Worm (Caenorhabditis elegans): ENCODE results near the gene F54D5.9.

The F54D5.9 gene

DNA sequence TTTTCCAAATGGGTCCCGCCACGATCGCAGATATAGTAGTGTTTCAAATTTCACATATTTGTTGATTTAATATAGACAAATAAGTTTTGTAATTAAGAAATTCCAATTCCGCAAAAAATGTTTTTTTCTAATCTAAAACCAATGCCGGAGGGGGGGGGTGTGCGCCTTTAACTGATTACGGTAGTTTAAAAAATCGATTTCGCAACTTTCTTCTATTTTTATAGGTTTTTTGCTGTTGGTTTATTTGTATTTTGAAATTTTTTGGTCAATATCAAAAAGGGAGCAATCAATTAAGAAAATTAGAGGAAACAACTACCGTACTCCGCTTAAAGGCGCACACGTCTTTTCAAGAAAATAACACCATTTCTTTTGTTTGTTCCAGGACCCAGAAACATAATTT, 46.9 kb upstream of the F54D5.9 start:
- TF ChIP-seq cebp-1 (GFP tag; IDR thresholded peaks at IDR 0.05) (no peak), cebp-1 (tag; optimal IDR thresholded peaks at IDR 0.05) (peak; percentile 35), ets-4 (GFP tag; optimal IDR thresholded peaks at IDR 0.05) (no peak), ama-1 (optimal IDR thresholded peaks at IDR 0.05) (no peak), ama-1 (GFP tag; optimal IDR thresholded peaks at IDR 0.05) (no peak), ceh-91 (GFP tag; IDR thresholded peaks at IDR 0.05) (no peak), ztf-6 (GFP tag; IDR thresholded peaks at IDR 0.05) (no peak), lsl-1 (GFP tag; optimal IDR thresholded peaks at IDR 0.05) (peak; percentile 53), lir-1 (GFP tag; conservative IDR thresholded peaks at IDR 0.05) (no peak)

DNA sequence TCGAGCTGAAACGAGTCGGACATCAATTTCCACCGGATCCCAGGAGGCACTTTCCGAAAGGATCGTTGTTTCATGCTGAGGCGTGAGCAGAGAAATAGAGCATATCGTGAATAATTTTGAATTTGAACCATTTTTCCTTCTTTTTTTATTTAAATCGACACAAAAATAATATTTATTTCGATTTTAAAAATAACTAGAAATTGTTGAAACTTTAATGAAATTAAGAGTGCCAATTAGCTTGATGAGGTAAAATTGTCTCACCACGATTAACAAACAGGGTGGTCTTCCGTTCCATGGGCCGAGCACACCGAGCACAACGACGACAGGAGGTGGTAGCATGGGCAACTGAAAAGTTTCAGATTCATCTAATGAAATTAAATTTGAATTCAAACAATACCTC, 43.7 kb upstream of the F54D5.9 start:
- 0 out of 2 replicates have a peak, but pooled peaks have one; percentile 34 for TF ChIP-seq madf-3 (GFP tag; IDR thresholded peaks at IDR 0.05)
- no peak for TF ChIP-seq ztf-22 (GFP tag; optimal IDR thresholded peaks at IDR 0.05)

DNA sequence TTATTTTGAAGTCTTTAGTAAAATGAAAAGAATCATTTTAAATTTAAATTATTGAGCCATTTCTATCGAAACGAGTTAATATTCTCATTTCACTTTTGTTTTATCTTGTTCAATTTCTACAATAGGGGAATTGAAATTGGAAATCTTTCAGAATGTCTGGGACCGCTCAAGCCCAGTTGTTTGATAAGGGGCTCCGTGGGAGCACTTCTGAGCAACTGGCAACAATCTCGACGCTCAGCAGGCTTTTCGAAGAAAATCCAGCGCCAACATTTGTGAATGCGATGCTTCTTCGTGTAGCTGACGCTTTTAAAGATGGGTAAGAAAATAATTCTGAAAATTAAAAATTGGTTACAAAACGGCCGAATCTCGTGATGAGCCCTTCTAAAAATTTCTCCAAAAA, 38.1 kb upstream of the F54D5.9 start, which contains the start of gene ints-7:
Gene ints-7, plus strand, starts transcription at position 152 of the 400 bp plus-strand sequence.
- TF ChIP-seq ama-1 (optimal IDR thresholded peaks at IDR 0.05): no peak
- TF ChIP-seq ama-1 (GFP tag; optimal IDR thresholded peaks at IDR 0.05): no peak
- TF ChIP-seq madf-3 (GFP tag; IDR thresholded peaks at IDR 0.05): 0 out of 2 replicates have a peak, but pooled peaks have one; percentile 56
- TF ChIP-seq lsl-1 (GFP tag; optimal IDR thresholded peaks at IDR 0.05): no peak
- no peak for TF ChIP-seq fkh-3 (tag; optimal IDR thresholded peaks at IDR 0.05)
- no peak for TF ChIP-seq him-1 (tag; optimal IDR thresholded peaks at IDR 0.05)
- no peak for TF ChIP-seq egrh-3 (GFP tag; IDR thresholded peaks at IDR 0.05)
- no peak for TF ChIP-seq F37B4.10 (GFP tag; IDR thresholded peaks at IDR 0.05)
- TF ChIP-seq hlh-26 (GFP tag; conservative IDR thresholded peaks at IDR 0.05): no peak
- no peak for TF ChIP-seq efl-1 (GFP tag; optimal IDR thresholded peaks at IDR 0.05)
- no peak for TF ChIP-seq F23B12.7 (tag; optimal IDR thresholded peaks at IDR 0.05; ENCODE audit: insufficient read depth)
- no peak for TF ChIP-seq dox-1 (GFP tag; IDR thresholded peaks at IDR 0.05)
- no peak for TF ChIP-seq akir-1 (GFP tag; optimal IDR thresholded peaks at IDR 0.05)
- TF ChIP-seq B0336.3 (GFP tag; IDR thresholded peaks at IDR 0.05): peak; percentile 47; the same call in 1 of the 2 replicates
- 0 out of 2 replicates have a peak, but pooled peaks have one; percentile 42 for TF ChIP-seq hsf-1 (GFP tag; IDR thresholded peaks at IDR 0.05)
- TF ChIP-seq nfya-2 (GFP tag; IDR thresholded peaks at IDR 0.05): no peak
- TF ChIP-seq attf-5 (GFP tag; optimal IDR thresholded peaks at IDR 0.05): no peak
- peak; percentile 4 for TF ChIP-seq snpc-1.3 (tag; optimal IDR thresholded peaks at IDR 0.05; ENCODE audit: insufficient read depth)
- no peak for TF ChIP-seq let-526 (GFP tag; IDR thresholded peaks at IDR 0.05)
- no peak for TF ChIP-seq hmg-20 (GFP tag; IDR thresholded peaks at IDR 0.05)
- TF ChIP-seq madf-8 (GFP tag; conservative IDR thresholded peaks at IDR 0.05): no peak
- no peak for TF ChIP-seq tbx-9 (tag; optimal IDR thresholded peaks at IDR 0.05; ENCODE audit: borderline replicate concordance)
- no peak for TF ChIP-seq lin-54 (GFP tag; optimal IDR thresholded peaks at IDR 0.05)
- TF ChIP-seq nhr-120 (GFP tag; IDR thresholded peaks at IDR 0.05): no peak
- TF ChIP-seq F33H1.4 (GFP tag; IDR thresholded peaks at IDR 0.05): no peak
- TF ChIP-seq rpc-1 (optimal IDR thresholded peaks at IDR 0.05): no peak
- no peak for TF ChIP-seq rpc-1 (tag; optimal IDR thresholded peaks at IDR 0.05)
- TF ChIP-seq repo-1 (tag; optimal IDR thresholded peaks at IDR 0.05): no peak
- TF ChIP-seq zfh-2 (GFP tag; conservative IDR thresholded peaks at IDR 0.05): no peak
- TF ChIP-seq Y56A3A.18 (GFP tag; IDR thresholded peaks at IDR 0.05): no peak
- TF ChIP-seq tbp1 (GFP tag; optimal IDR thresholded peaks at IDR 0.05): no peak
- TF ChIP-seq ekl-4 (GFP tag; IDR thresholded peaks at IDR 0.05): peak; percentile 49; the same call in 1 of the 2 replicates
- no peak for TF ChIP-seq mcd-1 (GFP tag; IDR thresholded peaks at IDR 0.05)
- TF ChIP-seq ztf-28 (GFP tag; IDR thresholded peaks at IDR 0.05): no peak
- no peak for TF ChIP-seq hlh-12 (tag; optimal IDR thresholded peaks at IDR 0.05)
- TF ChIP-seq pha-4 (tag; optimal IDR thresholded peaks at IDR 0.05): no peak
- no peak for TF ChIP-seq nhr-80 (tag; optimal IDR thresholded peaks at IDR 0.05)
- no peak for TF ChIP-seq tlf-1 (GFP tag; optimal IDR thresholded peaks at IDR 0.05)
- no peak for TF ChIP-seq snpc-3.4 (tag; optimal IDR thresholded peaks at IDR 0.05)
- TF ChIP-seq egl-18 (GFP tag; IDR thresholded peaks at IDR 0.05): no peak
